Worm (Caenorhabditis elegans): ENCODE data around the gene F58H1.3.

DNA sequence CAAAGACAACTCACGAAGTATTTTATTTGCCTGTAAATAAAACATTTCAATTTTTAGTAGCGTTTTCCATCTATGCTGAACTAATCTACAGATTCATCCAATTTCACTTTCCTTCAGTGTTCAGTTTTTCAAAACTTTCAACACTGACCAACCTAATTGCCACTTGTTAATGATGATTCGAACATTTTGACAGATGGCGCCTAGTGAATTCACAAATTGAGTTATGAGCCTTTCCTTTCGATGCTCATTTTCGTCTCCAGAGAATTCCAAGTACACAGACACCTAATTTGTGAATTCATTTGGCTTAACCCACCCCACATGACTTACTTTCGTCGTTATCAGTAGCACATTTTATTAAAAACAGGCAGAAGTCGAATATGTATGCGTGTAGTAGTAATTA is 13.0 kb downstream of the F58H1.3 start:
- no peak for TF ChIP-seq ets-5 (GFP tag; IDR thresholded peaks at IDR 0.05)
- no peak for TF ChIP-seq tbx-2 (tag; optimal IDR thresholded peaks at IDR 0.05)
- TF ChIP-seq zag-1 (tag; optimal IDR thresholded peaks at IDR 0.05) = no peak
- no peak for TF ChIP-seq ztf-11 (tag; optimal IDR thresholded peaks at IDR 0.05)
- TF ChIP-seq pqm-1 (tag; optimal IDR thresholded peaks at IDR 0.05) = no peak
- TF ChIP-seq jun-1 (tag; optimal IDR thresholded peaks at IDR 0.05) = no peak
- TF ChIP-seq unc-62 (GFP tag; optimal IDR thresholded peaks at IDR 0.05) = no peak
- TF ChIP-seq aha-1 (tag; optimal IDR thresholded peaks at IDR 0.05) = no peak
- no peak for TF ChIP-seq lsy-2 (tag; optimal IDR thresholded peaks at IDR 0.05)
- TF ChIP-seq fos-1 (tag; optimal IDR thresholded peaks at IDR 0.05) = no peak
- TF ChIP-seq snpc-4 (tag; optimal IDR thresholded peaks at IDR 0.05) = no peak
- no peak for TF ChIP-seq sox-4 (tag; optimal IDR thresholded peaks at IDR 0.05)

Data from whole organism, L1 larva.